Fruit fly (Drosophila melanogaster): ENCODE results near the gene Fhos.

The Fhos gene

dm6 chr3L:8824403-8825029 lies 71.1 kb downstream of the Fhos start (continued):
- TF ChIP-seq gsb-n (tag; optimal IDR thresholded peaks at IDR 0.05) (peak; percentile 33), zf30C (GFP tag; optimal IDR thresholded peaks at IDR 0.05) (peak; percentile 74)

- TF ChIP-seq Usf (GFP tag; optimal IDR thresholded peaks at IDR 0.05): no peak
- peak; percentile 41 for TF ChIP-seq nom (GFP tag; optimal IDR thresholded peaks at IDR 0.05)
- TF ChIP-seq Oli (tag; optimal IDR thresholded peaks at IDR 0.05): no peak
- TF ChIP-seq CG30431 (GFP tag; optimal IDR thresholded peaks at IDR 0.05): no peak
- no peak for TF ChIP-seq CG13894 (tag; optimal IDR thresholded peaks at IDR 0.05)
- no peak for TF ChIP-seq crp (GFP tag; optimal IDR thresholded peaks at IDR 0.05)
- no peak for TF ChIP-seq ATbp (GFP tag; optimal IDR thresholded peaks at IDR 0.05)
- no peak for TF ChIP-seq usp (GFP tag; optimal IDR thresholded peaks at IDR 0.05)
- TF ChIP-seq CG10565 (GFP tag; optimal IDR thresholded peaks at IDR 0.05): no peak
- peak in 1 of 2 experiments; percentile 15 for TF ChIP-seq bsh (GFP tag; optimal IDR thresholded peaks at IDR 0.05)
- peak; percentile 30 for TF ChIP-seq corto (GFP tag; optimal IDR thresholded peaks at IDR 0.05)
- no peak for TF ChIP-seq CG6765 (GFP tag; optimal IDR thresholded peaks at IDR 0.05)
- no peak for TF ChIP-seq ab (GFP tag; optimal IDR thresholded peaks at IDR 0.05)
- no peak for TF ChIP-seq CG6689 (GFP tag; IDR thresholded peaks at IDR 0.05)
- no peak for TF ChIP-seq pho (GFP tag; optimal IDR thresholded peaks at IDR 0.05)
- TF ChIP-seq CG6791 (GFP tag; IDR thresholded peaks at IDR 0.05; ENCODE audit: partially characterized antibody): no peak
- no peak for TF ChIP-seq Xrp1 (GFP tag; IDR thresholded peaks at IDR 0.05)
- no peak for TF ChIP-seq CG3726 (GFP tag; IDR thresholded peaks at IDR 0.05)
- no peak for TF ChIP-seq CG43689 (GFP tag; IDR thresholded peaks at IDR 0.05)
- TF ChIP-seq exex (tag; optimal IDR thresholded peaks at IDR 0.05): no peak
- TF ChIP-seq gsb (GFP tag; IDR thresholded peaks at IDR 0.05): no peak
- no peak for TF ChIP-seq CG4730 (GFP tag; IDR thresholded peaks at IDR 0.05)
- TF ChIP-seq MESR4 (GFP tag; optimal IDR thresholded peaks at IDR 0.05): no peak
- TF ChIP-seq CG10321 (GFP tag; IDR thresholded peaks at IDR 0.05): 0 out of 2 replicates have a peak, but pooled peaks have one; percentile 12
- TF ChIP-seq HLH4C (GFP tag; IDR thresholded peaks at IDR 0.05; ENCODE audit: partially characterized antibody): no peak
- no peak for TF ChIP-seq CG3065 (GFP tag; optimal IDR thresholded peaks at IDR 0.05)
These were observed 71.6 kb downstream of the Fhos start for dm6 chr3L:8825030-8825407.

- TF ChIP-seq cg (GFP tag; optimal IDR thresholded peaks at IDR 0.05) (peak; percentile 1), sob (GFP tag; IDR thresholded peaks at IDR 0.05) (no peak), CG8388 (GFP tag; optimal IDR thresholded peaks at IDR 0.05) (peak; percentile 1), CG10267 (tag; optimal IDR thresholded peaks at IDR 0.05) (no peak), Kr (GFP tag; optimal IDR thresholded peaks at IDR 0.05) (peak; percentile 33), Camta (GFP tag; optimal IDR thresholded peaks at IDR 0.05) (no peak), Med (GFP tag) (peak; percentile 31), corto (GFP tag; optimal IDR thresholded peaks at IDR 0.05) (peak; percentile 41), kay (GFP tag; optimal IDR thresholded peaks at IDR 0.05) (no peak), CG32767 (GFP tag; IDR thresholded peaks at IDR 0.05) (no peak), sqz (GFP tag; optimal IDR thresholded peaks at IDR 0.05) (peak; percentile 9), eve (GFP tag; optimal IDR thresholded peaks at IDR 0.05) (peak in 1 of 2 experiments; percentile 47)
These were observed 72.1 kb downstream of the Fhos start for dm6 chr3L:8825560-8825959.

All from whole organism, embryonic.